Worm (Caenorhabditis elegans): ENCODE results near the gene denn-4.

The denn-4 gene

ce11 chrIV:1911273-1911672, 12.5 kb upstream of the denn-4 start:
- no peak for TF ChIP-seq gmeb-1 (tag; optimal IDR thresholded peaks at IDR 0.05)
- TF ChIP-seq nhr-237 (tag; optimal IDR thresholded peaks at IDR 0.05): no peak
- no peak for TF ChIP-seq nhr-21 (tag; optimal IDR thresholded peaks at IDR 0.05)
- no peak for TF ChIP-seq lin-39 (tag; optimal IDR thresholded peaks at IDR 0.05)
- no peak for TF ChIP-seq zag-1 (tag; optimal IDR thresholded peaks at IDR 0.05)
- TF ChIP-seq ceh-16 (tag; optimal IDR thresholded peaks at IDR 0.05): peak; percentile 90
- TF ChIP-seq nhr-23 (tag; optimal IDR thresholded peaks at IDR 0.05): peak; percentile 94
- TF ChIP-seq dmd-4 (tag; optimal IDR thresholded peaks at IDR 0.05): no peak
- TF ChIP-seq unc-39 (tag; optimal IDR thresholded peaks at IDR 0.05): no peak
- TF ChIP-seq egl-27 (tag; optimal IDR thresholded peaks at IDR 0.05): peak; percentile 27
- TF ChIP-seq nhr-11 (tag; optimal IDR thresholded peaks at IDR 0.05): no peak
- TF ChIP-seq sem-4 (tag; optimal IDR thresholded peaks at IDR 0.05): no peak
- TF ChIP-seq elt-1 (tag; optimal IDR thresholded peaks at IDR 0.05): peak; percentile 98
- no peak for TF ChIP-seq lsy-2 (tag; optimal IDR thresholded peaks at IDR 0.05)
- TF ChIP-seq nhr-10 (tag; optimal IDR thresholded peaks at IDR 0.05): no peak
- TF ChIP-seq sma-9 (GFP tag; optimal IDR thresholded peaks at IDR 0.05): peak; percentile 18
- no peak for TF ChIP-seq sma-9 (tag; optimal IDR thresholded peaks at IDR 0.05)
- no peak for TF ChIP-seq alr-1 (tag; optimal IDR thresholded peaks at IDR 0.05)
- TF ChIP-seq nhr-12 (tag; optimal IDR thresholded peaks at IDR 0.05): no peak
- TF ChIP-seq ztf-11 (tag; optimal IDR thresholded peaks at IDR 0.05): no peak

- TF ChIP-seq elt-1 (tag; optimal IDR thresholded peaks at IDR 0.05): peak; percentile 87
- no peak for TF ChIP-seq nhr-25 (tag; optimal IDR thresholded peaks at IDR 0.05)
- TF ChIP-seq sem-4 (tag; optimal IDR thresholded peaks at IDR 0.05): no peak
- no peak for TF ChIP-seq crh-2 (tag; optimal IDR thresholded peaks at IDR 0.05)
- TF ChIP-seq sma-9 (GFP tag; optimal IDR thresholded peaks at IDR 0.05): no peak
- TF ChIP-seq sma-9 (tag; optimal IDR thresholded peaks at IDR 0.05): no peak
- TF ChIP-seq aly-2 (tag; optimal IDR thresholded peaks at IDR 0.05): no peak
- TF ChIP-seq nhr-237 (tag; optimal IDR thresholded peaks at IDR 0.05): no peak
- TF ChIP-seq lsy-2 (tag; optimal IDR thresholded peaks at IDR 0.05): no peak
- TF ChIP-seq C34F6.9 (tag; optimal IDR thresholded peaks at IDR 0.05): no peak
- no peak for TF ChIP-seq R02D3.7 (tag; optimal IDR thresholded peaks at IDR 0.05)
- TF ChIP-seq blmp-1 (tag; optimal IDR thresholded peaks at IDR 0.05; ENCODE audit: insufficient read depth): no peak
- TF ChIP-seq gmeb-1 (tag; optimal IDR thresholded peaks at IDR 0.05): no peak
- no peak for TF ChIP-seq nhr-12 (tag; optimal IDR thresholded peaks at IDR 0.05)
- no peak for TF ChIP-seq dmd-4 (tag; optimal IDR thresholded peaks at IDR 0.05)
- TF ChIP-seq F13H6.1 (tag; optimal IDR thresholded peaks at IDR 0.05): no peak
- TF ChIP-seq unc-39 (tag; optimal IDR thresholded peaks at IDR 0.05): no peak
- TF ChIP-seq nhr-23 (tag; optimal IDR thresholded peaks at IDR 0.05): peak; percentile 86
- TF ChIP-seq nhr-10 (tag; optimal IDR thresholded peaks at IDR 0.05): no peak
These were observed 8.9 kb upstream of the denn-4 start for ce11 chrIV:1914900-1915299.

DNA sequence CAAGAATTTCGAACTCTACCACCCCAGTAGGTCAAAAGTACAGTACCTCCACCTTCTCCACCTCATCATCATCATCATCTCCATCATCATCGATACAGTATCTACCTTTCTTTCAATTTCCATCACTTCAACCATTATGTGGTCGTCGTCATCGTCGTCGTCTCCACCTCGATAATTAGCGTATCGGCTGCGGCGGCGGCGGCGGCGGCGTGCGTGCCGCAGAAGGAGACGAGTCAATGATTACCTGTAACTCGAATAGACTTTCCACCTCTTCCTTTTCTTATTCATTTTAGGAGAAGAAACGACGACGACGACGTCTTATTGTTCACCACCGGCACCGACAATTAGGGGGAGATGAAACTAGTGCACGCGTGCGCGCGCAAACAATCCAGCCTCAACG, 8.3 kb upstream of the denn-4 start:
- TF ChIP-seq alr-1 (tag; optimal IDR thresholded peaks at IDR 0.05) (no peak), elt-1 (tag; optimal IDR thresholded peaks at IDR 0.05) (no peak), nhr-77 (tag; optimal IDR thresholded peaks at IDR 0.05) (no peak), C34F6.9 (tag; optimal IDR thresholded peaks at IDR 0.05) (no peak), sem-4 (tag; optimal IDR thresholded peaks at IDR 0.05) (no peak), ztf-4 (tag; optimal IDR thresholded peaks at IDR 0.05) (no peak), fos-1 (tag; optimal IDR thresholded peaks at IDR 0.05) (no peak), nhr-21 (tag; optimal IDR thresholded peaks at IDR 0.05) (no peak), snpc-4 (tag; optimal IDR thresholded peaks at IDR 0.05) (no peak), lsy-2 (tag; optimal IDR thresholded peaks at IDR 0.05) (no peak), unc-39 (tag; optimal IDR thresholded peaks at IDR 0.05) (no peak)

DNA sequence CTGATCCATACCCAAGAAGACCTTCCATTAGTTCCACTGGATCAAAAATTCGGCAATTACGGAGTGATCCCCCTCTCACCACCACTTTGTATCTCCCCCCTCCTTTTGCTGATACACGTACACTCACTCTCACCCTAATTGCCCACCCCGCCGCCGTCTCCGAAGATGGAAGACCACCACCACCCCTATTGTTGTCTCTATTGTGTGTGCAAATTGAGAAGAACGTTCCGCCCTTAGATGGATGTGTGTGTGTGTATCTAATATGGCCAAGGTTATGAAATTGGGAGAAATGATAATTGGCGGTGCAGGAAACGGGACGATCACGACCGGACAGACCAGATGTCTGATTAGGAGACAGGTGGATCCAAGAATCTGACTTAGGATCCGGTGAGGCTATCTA, 7.6 kb upstream of the denn-4 start:
- TF ChIP-seq F13H6.1 (tag; optimal IDR thresholded peaks at IDR 0.05): no peak
- no peak for TF ChIP-seq zag-1 (tag; optimal IDR thresholded peaks at IDR 0.05)
- no peak for TF ChIP-seq Y55F3AM.14 (GFP tag; optimal IDR thresholded peaks at IDR 0.05)
- no peak for TF ChIP-seq gmeb-1 (tag; optimal IDR thresholded peaks at IDR 0.05)
- TF ChIP-seq lin-39 (tag; optimal IDR thresholded peaks at IDR 0.05): no peak
- TF ChIP-seq nhr-25 (tag; optimal IDR thresholded peaks at IDR 0.05): no peak
- no peak for TF ChIP-seq sem-4 (tag; optimal IDR thresholded peaks at IDR 0.05)
- no peak for TF ChIP-seq mab-5 (tag; optimal IDR thresholded peaks at IDR 0.05)
- no peak for TF ChIP-seq nhr-23 (tag; optimal IDR thresholded peaks at IDR 0.05)
- no peak for TF ChIP-seq skn-1 (tag; optimal IDR thresholded peaks at IDR 0.05)
- TF ChIP-seq ceh-16 (tag; optimal IDR thresholded peaks at IDR 0.05): no peak
- no peak for TF ChIP-seq unc-55 (GFP tag; optimal IDR thresholded peaks at IDR 0.05)
- no peak for TF ChIP-seq sma-3 (GFP tag; optimal IDR thresholded peaks at IDR 0.05)
- no peak for TF ChIP-seq snpc-4 (tag; optimal IDR thresholded peaks at IDR 0.05)
